Worm (Caenorhabditis elegans): Measurements from ENCODE around the gene T15H9.5.

- no peak for TF ChIP-seq ref-2 (tag; optimal IDR thresholded peaks at IDR 0.05)
- TF ChIP-seq F13H6.1 (tag; optimal IDR thresholded peaks at IDR 0.05), result no peak
- no peak for TF ChIP-seq elt-4 (tag; optimal IDR thresholded peaks at IDR 0.05)
- no peak for TF ChIP-seq pha-4 (tag; optimal IDR thresholded peaks at IDR 0.05)
Observed at ce11 chrII:9656210-9656755, 45.0 kb upstream of the T15H9.5 start, which contains the start of gene gstk-1.
